Fruit fly (Drosophila melanogaster): ENCODE measurements around the gene Tpt.

DNA sequence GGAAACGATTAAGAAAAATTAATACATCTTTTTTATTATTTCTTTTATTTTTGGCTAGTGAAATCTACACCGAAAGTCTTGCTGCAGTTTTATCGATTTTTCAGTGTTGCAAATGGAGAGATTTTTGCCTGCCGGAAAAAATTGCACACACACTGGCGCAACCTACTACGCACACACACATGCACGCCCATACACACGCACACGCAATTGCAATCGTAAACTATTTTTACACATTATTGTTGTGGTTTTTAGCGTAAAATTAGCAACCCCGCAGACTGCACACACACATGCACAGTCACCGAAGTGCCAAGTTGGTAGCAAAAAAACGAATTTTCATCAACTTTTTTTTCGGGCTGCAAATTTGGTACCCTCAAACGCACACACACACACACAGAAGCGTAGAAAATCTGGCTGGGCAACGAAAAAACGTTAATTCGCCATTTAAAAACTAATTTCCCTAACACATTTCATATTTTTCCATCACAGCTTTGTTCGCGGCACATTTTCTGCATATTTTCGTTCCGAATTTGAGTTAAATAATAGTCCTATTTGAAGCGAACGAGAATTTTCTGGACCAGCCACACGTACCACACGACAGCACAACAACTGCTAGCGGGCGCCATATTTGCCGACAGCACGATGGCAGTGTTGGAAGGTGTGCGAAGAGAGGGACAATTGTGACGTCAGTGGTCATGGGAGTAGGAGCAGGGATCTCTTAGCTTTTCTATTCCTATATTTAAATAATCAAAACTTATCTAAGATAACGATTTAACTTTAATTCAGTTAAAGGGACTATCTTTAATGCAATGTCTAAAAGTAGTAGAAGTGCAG is 36.9 kb upstream of the Tpt start, which contains the start of gene Unr:
- no peak for TF ChIP-seq Sin3A (optimal IDR thresholded peaks at IDR 0.05)
- no peak for TF ChIP-seq h (optimal IDR thresholded peaks at IDR 0.05)
- no peak for TF ChIP-seq psq (optimal IDR thresholded peaks at IDR 0.05)

Measured in Kc167 (cell line).